Worm (Caenorhabditis elegans) whole organism, mixed stage, embryonic: Measurements from ENCODE around the gene Y49F6A.11.

Experiments used
- M03D4.4 ChIP-seq: sonication (generic microtip); optimal IDR thresholded peaks from 2 replicates; lab custom pipeline; 2017; ENCODE audit warnings: mild to moderate bottlenecking, missing genetic modification characterization, missing compliant biosample characterization
- bed-3 ChIP-seq: fragments of 200-800 bp; sonication (Bioruptor generic); optimal IDR thresholded peaks from 3 replicates; lab custom pipeline; 2018; ENCODE audit warnings: mild to moderate bottlenecking, missing genetic modification characterization, moderate library complexity, missing compliant biosample characterization
- ceh-39 ChIP-seq: fragments of 150-350 bp; optimal IDR thresholded peaks from 2 replicates; lab custom pipeline; 2014; ENCODE audit warnings: missing biosample characterization, missing genetic modification characterization
- ceh-83 ChIP-seq: fragments of 200-800 bp; sonication (Bioruptor generic); optimal IDR thresholded peaks from 2 replicates; lab custom pipeline; 2018; ENCODE audit warnings: mild to moderate bottlenecking, missing genetic modification characterization, missing compliant biosample characterization
- ces-1 ChIP-seq: fragments of 150-350 bp; optimal IDR thresholded peaks from 2 replicates; lab custom pipeline; 2014; ENCODE audit warnings: missing biosample characterization, missing genetic modification reagents, missing genetic modification characterization
- cnd-1 ChIP-seq: fragments of 200-800 bp; sonication (Bioruptor generic); optimal IDR thresholded peaks from 2 replicates; lab custom pipeline; 2018; ENCODE audit warnings: mild to moderate bottlenecking, missing genetic modification characterization, missing compliant biosample characterization
- drap-1 ChIP-seq: fragments of 200-800 bp; sonication (Bioruptor generic); optimal IDR thresholded peaks from 3 replicates; lab custom pipeline; 2018; ENCODE audit warnings: mild to moderate bottlenecking, missing genetic modification characterization, missing compliant biosample characterization
- elt-3 ChIP-seq: fragments of 150-350 bp; optimal IDR thresholded peaks from 2 replicates; lab custom pipeline; 2014; ENCODE audit warnings: missing biosample characterization, missing genetic modification characterization
- flh-1 ChIP-seq: fragments of 200-800 bp; sonication (Bioruptor generic); optimal IDR thresholded peaks from 2 replicates; lab custom pipeline; 2018; ENCODE audit warnings: mild to moderate bottlenecking, missing genetic modification characterization, moderate library complexity, missing compliant biosample characterization
- ham-2 ChIP-seq: fragments of 200-800 bp; sonication (Bioruptor generic); optimal IDR thresholded peaks from 2 replicates; lab custom pipeline; 2018; ENCODE audit warnings: mild to moderate bottlenecking, missing genetic modification characterization, missing compliant biosample characterization
- hlh-1 ChIP-seq: fragments of 150-350 bp; optimal IDR thresholded peaks from 2 replicates; lab custom pipeline; 2014; ENCODE audit warnings: missing biosample characterization, missing genetic modification reagents, missing genetic modification characterization
- lin-13 ChIP-seq: fragments of 150-350 bp; optimal IDR thresholded peaks from 2 replicates; lab custom pipeline; 2014; ENCODE audit warnings: missing biosample characterization, missing genetic modification characterization
- lin-32 ChIP-seq: fragments of 200-800 bp; sonication (Bioruptor generic); optimal IDR thresholded peaks from 2 replicates; lab custom pipeline; 2018; ENCODE audit warnings: mild to moderate bottlenecking, missing genetic modification characterization, missing compliant biosample characterization
- mab-5 ChIP-seq: fragments of 150-350 bp; optimal IDR thresholded peaks from 2 replicates; lab custom pipeline; 2014; ENCODE audit warnings: missing biosample characterization, missing genetic modification characterization
- mep-1 ChIP-seq: fragments of 150-350 bp; optimal IDR thresholded peaks from 2 replicates; lab custom pipeline; 2017; ENCODE audit warnings: missing biosample characterization, missing genetic modification reagents, missing genetic modification characterization, inconsistent platforms
- mls-2 ChIP-seq: sonication (generic microtip); optimal IDR thresholded peaks from 2 replicates; lab custom pipeline; 2016; ENCODE audit warnings: mild to moderate bottlenecking, missing genetic modification characterization, moderate library complexity, missing compliant biosample characterization
- nhr-12 ChIP-seq: fragments of 150-350 bp; optimal IDR thresholded peaks from 2 replicates; lab custom pipeline; 2014; ENCODE audit warnings: missing biosample characterization, missing genetic modification characterization
- nhr-28 ChIP-seq: fragments of 150-350 bp; optimal IDR thresholded peaks from 2 replicates; lab custom pipeline; 2014; ENCODE audit warnings: missing biosample characterization, missing genetic modification characterization
- nhr-76 ChIP-seq: sonication (generic microtip); optimal IDR thresholded peaks from 2 replicates; lab custom pipeline; 2017; ENCODE audit warnings: missing biosample characterization, missing genetic modification characterization
- pha-4 ChIP-seq: fragments of 150-350 bp; optimal IDR thresholded peaks from 2 replicates; lab custom pipeline; 2018; ENCODE audit warnings: missing biosample characterization, missing genetic modification reagents, missing genetic modification characterization
- sem-2 ChIP-seq: fragments of 200-800 bp; sonication (Bioruptor generic); optimal IDR thresholded peaks from 2 replicates; lab custom pipeline; 2018; ENCODE audit warnings: mild to moderate bottlenecking, missing genetic modification characterization, missing compliant biosample characterization
- snpc-4 ChIP-seq: fragments of 150-350 bp; optimal IDR thresholded peaks from 2 replicates; lab custom pipeline; 2014; ENCODE audit warnings: missing biosample characterization, missing genetic modification characterization
- sptf-1 ChIP-seq: sonication (generic microtip); optimal IDR thresholded peaks from 2 replicates; lab custom pipeline; 2017; ENCODE audit warnings: mild to moderate bottlenecking, missing genetic modification characterization, moderate library complexity, missing compliant biosample characterization
- unc-120 ChIP-seq: sonication (generic microtip); optimal IDR thresholded peaks from 2 replicates; lab custom pipeline; 2017; ENCODE audit warnings: missing genetic modification characterization, missing compliant biosample characterization; ENCODE audit not compliant: poor library complexity, severe bottlenecking
- unc-39 ChIP-seq: fragments of 150-350 bp; optimal IDR thresholded peaks from 2 replicates; lab custom pipeline; 2014; ENCODE audit warnings: missing biosample characterization, missing genetic modification characterization
- ztf-11 ChIP-seq: fragments of 150-350 bp; optimal IDR thresholded peaks from 2 replicates; lab custom pipeline; 2014; ENCODE audit warnings: missing biosample characterization, missing genetic modification characterization

Y49F6A.11 gene

DNA sequence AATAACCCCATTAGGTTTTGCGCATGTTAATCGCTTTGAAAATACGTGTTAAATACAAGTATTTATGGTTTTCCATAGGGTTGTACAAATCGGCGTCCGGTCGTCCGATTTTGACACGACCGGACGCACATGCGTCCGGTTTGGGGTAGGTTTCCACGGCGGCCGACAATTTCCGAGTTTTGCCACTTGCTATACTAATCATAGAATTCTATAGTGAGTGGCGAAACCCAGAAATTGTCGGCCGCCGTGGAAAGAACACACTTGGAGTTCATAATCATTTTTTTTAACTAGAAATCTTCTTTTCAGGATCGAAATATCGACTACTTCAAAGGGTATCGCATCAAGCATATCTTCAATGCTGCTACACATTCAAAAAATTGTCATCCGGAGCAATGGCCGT, 36.1 kb upstream of the Y49F6A.11 start:
- TF ChIP-seq mab-5 (tag; lab: Kevin White, UChicago) (no peak), M03D4.4 (tag; lab: Kevin White, UChicago) (no peak), mep-1 (tag; lab: Kevin White, UChicago) (no peak), unc-39 (tag; lab: Kevin White, UChicago) (no peak), lin-13 (tag; lab: Kevin White, UChicago) (no peak)

DNA sequence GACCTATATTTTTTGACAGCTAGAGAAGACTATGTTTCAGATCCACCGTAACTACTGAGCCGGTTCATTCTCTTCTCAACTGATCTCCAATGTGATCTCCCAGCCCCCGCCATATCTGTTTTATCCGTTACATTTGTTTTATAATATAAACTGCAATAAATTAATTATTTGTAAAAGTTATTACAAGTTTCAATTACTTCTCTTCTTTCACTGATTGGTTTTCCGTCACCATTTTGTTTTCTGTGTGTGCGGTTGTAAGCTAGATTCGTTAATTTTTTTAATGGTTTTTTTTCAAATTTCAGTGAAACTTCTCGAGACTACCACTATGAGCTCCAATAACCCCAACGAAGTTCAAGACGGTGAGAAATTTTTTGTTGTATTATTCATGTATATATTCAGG, 32.2 kb upstream of the Y49F6A.11 start, which contains the start of gene M151.2:
M151.2 (plus strand) TSS at position 301 of the 400 bp plus-strand sequence.
- TF ChIP-seq elt-3 (tag; lab: Kevin White, UChicago), result no peak
- TF ChIP-seq nhr-12 (tag; lab: Kevin White, UChicago), result no peak
- TF ChIP-seq ztf-11 (tag; lab: Kevin White, UChicago), result no peak
- TF ChIP-seq, all 35 proteins: peak for 0

DNA sequence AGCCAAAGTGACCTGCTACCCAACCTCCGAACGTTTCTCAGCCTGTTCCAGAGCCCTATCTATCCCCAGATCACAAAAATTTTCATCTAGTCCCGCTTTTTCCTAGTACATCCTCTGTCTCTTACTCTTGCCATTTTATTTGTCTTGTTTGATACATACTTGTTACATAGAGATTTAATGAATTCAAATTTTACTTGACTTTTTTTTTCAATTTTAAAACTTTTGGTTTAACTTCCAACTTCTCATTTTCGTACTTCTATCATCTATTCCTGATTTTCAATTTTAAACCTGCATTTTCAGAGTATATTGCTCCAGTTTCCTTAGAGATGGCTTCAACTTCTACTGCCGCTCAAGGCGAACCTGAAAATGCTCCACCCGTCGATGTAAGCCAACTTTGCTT, 28.3 kb upstream of the Y49F6A.11 start, which contains the start of gene M151.3:
M151.3 (plus strand) TSS at position 301 of the 400 bp plus-strand sequence.
- no peak for TF ChIP-seq snpc-4
- no peak for TF ChIP-seq ces-1 (GFP tag; lab: Kevin White, UChicago)
- no peak for TF ChIP-seq sem-2 (GFP tag; lab: Kevin White, UChicago)
- TF ChIP-seq nhr-76 (tag; lab: Kevin White, UChicago), result no peak
- TF ChIP-seq ztf-11 (tag; lab: Kevin White, UChicago), result no peak
- no peak for TF ChIP-seq mls-2 (tag; lab: Kevin White, UChicago)
- no peak for TF ChIP-seq drap-1 (GFP tag; lab: Kevin White, UChicago)
- no peak for TF ChIP-seq unc-120 (tag; lab: Kevin White, UChicago)
- no peak for TF ChIP-seq flh-1 (GFP tag; lab: Kevin White, UChicago)
- no peak for TF ChIP-seq bed-3 (GFP tag; lab: Kevin White, UChicago)
- TF ChIP-seq mab-5 (tag; lab: Kevin White, UChicago), result no peak
- no peak for TF ChIP-seq mep-1 (tag; lab: Kevin White, UChicago)

DNA sequence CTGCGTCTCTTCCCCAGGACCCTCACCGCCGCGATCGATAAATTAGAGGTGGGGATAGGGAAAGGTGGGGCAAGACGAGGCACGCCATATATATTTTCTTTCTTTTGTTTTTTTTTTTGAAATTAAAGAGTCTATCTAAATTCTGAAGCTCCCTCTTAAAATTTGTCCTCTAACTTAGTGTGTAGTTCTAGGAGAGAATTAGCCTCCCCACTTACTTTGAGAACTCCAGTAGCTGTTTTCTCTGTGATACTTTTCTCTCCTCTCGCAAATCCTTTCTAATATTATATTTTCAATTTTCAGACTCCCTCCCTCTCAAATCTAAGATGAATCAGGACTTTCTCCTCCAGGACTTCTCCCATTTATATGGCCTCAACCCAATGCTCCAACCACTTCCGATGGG, 23.4 kb upstream of the Y49F6A.11 start, which contains the start of gene M151.7:
M151.7 (plus strand) TSS at position 301 of the 400 bp plus-strand sequence.
- no peak for TF ChIP-seq mls-2 (tag; lab: Kevin White, UChicago)
- TF ChIP-seq nhr-28 (tag; lab: Kevin White, UChicago), result no peak
- TF ChIP-seq lin-32 (GFP tag; lab: Kevin White, UChicago), result no peak
- TF ChIP-seq hlh-1 (tag; lab: Kevin White, UChicago), result no peak
- TF ChIP-seq pha-4 (tag; lab: Kevin White, UChicago), result no peak
- TF ChIP-seq lin-13 (tag; lab: Kevin White, UChicago), result no peak
- no peak for TF ChIP-seq ces-1 (GFP tag; lab: Kevin White, UChicago)
- no peak for TF ChIP-seq ceh-83 (GFP tag; lab: Kevin White, UChicago)

DNA sequence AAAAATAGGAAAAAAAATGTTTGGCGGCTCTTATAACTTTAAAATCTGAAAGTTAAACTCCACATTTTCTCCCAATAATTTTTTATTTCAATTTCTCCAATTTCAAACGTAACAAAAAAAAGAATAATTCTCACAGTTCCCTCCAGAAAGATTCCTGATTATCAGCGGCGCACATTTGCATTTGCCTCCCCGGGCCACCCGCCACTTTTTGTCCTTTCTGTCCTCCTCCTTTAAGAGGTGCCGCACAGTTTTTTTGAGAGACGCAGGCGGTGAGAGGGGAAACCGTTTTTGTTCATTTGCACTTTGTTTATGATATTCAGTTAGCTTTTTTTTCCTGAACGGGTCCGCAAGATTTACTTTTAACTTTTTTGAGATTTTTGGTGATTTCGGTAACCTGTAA, 22.2 kb upstream of the Y49F6A.11 start:
- TF ChIP-seq lin-13 (tag; lab: Kevin White, UChicago) (no peak), mep-1 (tag; lab: Kevin White, UChicago) (peak; percentile 17)
- TF ChIP-seq, all 35 proteins: peak for 1

DNA sequence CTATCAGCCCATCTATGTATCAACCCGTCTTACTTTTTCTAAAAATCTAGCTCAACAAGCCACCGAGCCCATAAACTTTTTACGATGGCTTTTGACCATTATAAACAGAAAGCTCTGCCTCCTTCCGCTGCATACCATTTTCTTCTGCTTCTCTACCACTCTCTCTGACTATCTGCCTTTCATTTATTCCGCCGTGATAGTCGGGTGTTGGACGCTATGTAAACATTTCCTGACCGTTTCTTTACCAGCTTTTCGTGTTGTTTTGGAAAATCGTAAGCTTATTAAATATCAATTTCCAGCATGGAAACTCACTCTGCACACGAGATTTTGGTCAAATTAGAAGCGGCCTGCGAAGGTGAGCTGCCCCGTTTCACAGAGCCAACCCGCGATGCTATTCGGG, 18.9 kb upstream of the Y49F6A.11 start, which contains the start of gene F40E12.1:
F40E12.1 (plus strand) TSS at position 301 of the 400 bp plus-strand sequence.
- TF ChIP-seq nhr-28 (tag; lab: Kevin White, UChicago) (no peak), bed-3 (GFP tag; lab: Kevin White, UChicago) (no peak), sem-2 (GFP tag; lab: Kevin White, UChicago) (no peak), hlh-1 (tag; lab: Kevin White, UChicago) (no peak), ceh-39 (tag; lab: Kevin White, UChicago) (no peak), cnd-1 (tag; lab: Kevin White, UChicago) (no peak), mls-2 (tag; lab: Kevin White, UChicago) (no peak), sptf-1 (no peak), flh-1 (GFP tag; lab: Kevin White, UChicago) (no peak)

DNA sequence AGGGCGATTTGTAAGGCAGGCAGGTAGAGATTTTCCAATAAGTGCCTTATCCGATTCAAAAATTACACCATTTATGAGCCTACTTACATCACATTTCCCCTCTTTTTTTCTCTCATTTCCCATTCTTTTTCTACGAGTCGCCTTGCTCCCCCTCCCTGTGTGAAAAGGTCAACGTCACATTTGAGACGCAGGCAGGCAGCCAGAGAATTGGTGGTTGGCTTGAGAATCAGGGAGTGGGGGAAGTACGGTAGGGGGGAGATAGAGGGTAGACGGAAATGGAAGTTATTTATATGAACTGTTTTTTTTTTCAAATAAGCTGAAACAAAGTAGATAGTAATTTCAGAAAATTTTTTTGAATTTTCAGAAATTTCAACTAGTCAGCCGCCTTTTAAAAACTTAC, 18.0 kb upstream of the Y49F6A.11 start:
- no peak for TF ChIP-seq ham-2 (GFP tag; lab: Kevin White, UChicago)
- peak; percentile 31 for TF ChIP-seq sptf-1
